Worm (Caenorhabditis elegans) whole organism, mixed stage, embryonic: ENCODE data around the gene rpn-6.2.

ENCODE experiments used
- M03D4.4 ChIP-seq: sonication (generic microtip); optimal IDR thresholded peaks from 2 replicates; lab custom pipeline; 2017; ENCODE audit warnings: mild to moderate bottlenecking, missing genetic modification characterization, missing compliant biosample characterization
- bed-3 ChIP-seq: fragments of 200-800 bp; sonication (Bioruptor generic); optimal IDR thresholded peaks from 3 replicates; lab custom pipeline; 2018; ENCODE audit warnings: mild to moderate bottlenecking, missing genetic modification characterization, moderate library complexity, missing compliant biosample characterization
- blmp-1 ChIP-seq: fragments of 150-350 bp; optimal IDR thresholded peaks from 2 replicates; lab custom pipeline; 2014; ENCODE audit warnings: missing biosample characterization, missing genetic modification characterization
- ceh-83 ChIP-seq: fragments of 200-800 bp; sonication (Bioruptor generic); optimal IDR thresholded peaks from 2 replicates; lab custom pipeline; 2018; ENCODE audit warnings: mild to moderate bottlenecking, missing genetic modification characterization, missing compliant biosample characterization
- ces-1 ChIP-seq: fragments of 150-350 bp; optimal IDR thresholded peaks from 2 replicates; lab custom pipeline; 2014; ENCODE audit warnings: missing biosample characterization, missing genetic modification reagents, missing genetic modification characterization
- cnd-1 ChIP-seq: fragments of 200-800 bp; sonication (Bioruptor generic); optimal IDR thresholded peaks from 2 replicates; lab custom pipeline; 2018; ENCODE audit warnings: mild to moderate bottlenecking, missing genetic modification characterization, missing compliant biosample characterization
- drap-1 ChIP-seq: fragments of 200-800 bp; sonication (Bioruptor generic); optimal IDR thresholded peaks from 3 replicates; lab custom pipeline; 2018; ENCODE audit warnings: mild to moderate bottlenecking, missing genetic modification characterization, missing compliant biosample characterization
- elt-1 ChIP-seq: sonication (generic microtip); optimal IDR thresholded peaks from 2 replicates; lab custom pipeline; 2017; ENCODE audit warnings: missing genetic modification characterization, mild to moderate bottlenecking, missing compliant biosample characterization, antibody characterized with exemption, moderate library complexity, borderline replicate concordance; ENCODE audit not compliant: insufficient read depth
- elt-3 ChIP-seq: fragments of 150-350 bp; optimal IDR thresholded peaks from 2 replicates; lab custom pipeline; 2014; ENCODE audit warnings: missing biosample characterization, missing genetic modification characterization
- flh-1 ChIP-seq: fragments of 200-800 bp; sonication (Bioruptor generic); optimal IDR thresholded peaks from 2 replicates; lab custom pipeline; 2018; ENCODE audit warnings: mild to moderate bottlenecking, missing genetic modification characterization, moderate library complexity, missing compliant biosample characterization
- ham-2 ChIP-seq: fragments of 200-800 bp; sonication (Bioruptor generic); optimal IDR thresholded peaks from 2 replicates; lab custom pipeline; 2018; ENCODE audit warnings: mild to moderate bottlenecking, missing genetic modification characterization, missing compliant biosample characterization
- hlh-1 ChIP-seq: fragments of 150-350 bp; optimal IDR thresholded peaks from 2 replicates; lab custom pipeline; 2014; ENCODE audit warnings: missing biosample characterization, missing genetic modification reagents, missing genetic modification characterization
- lin-13 ChIP-seq: fragments of 150-350 bp; optimal IDR thresholded peaks from 2 replicates; lab custom pipeline; 2014; ENCODE audit warnings: missing biosample characterization, missing genetic modification characterization
- lin-32 ChIP-seq: fragments of 200-800 bp; sonication (Bioruptor generic); optimal IDR thresholded peaks from 2 replicates; lab custom pipeline; 2018; ENCODE audit warnings: mild to moderate bottlenecking, missing genetic modification characterization, missing compliant biosample characterization
- lsy-2 ChIP-seq: fragments of 150-350 bp; optimal IDR thresholded peaks from 2 replicates; lab custom pipeline; 2014; ENCODE audit warnings: missing biosample characterization, missing genetic modification characterization
- mab-5 ChIP-seq: fragments of 150-350 bp; optimal IDR thresholded peaks from 2 replicates; lab custom pipeline; 2014; ENCODE audit warnings: missing biosample characterization, missing genetic modification characterization
- mls-2 ChIP-seq: sonication (generic microtip); optimal IDR thresholded peaks from 2 replicates; lab custom pipeline; 2016; ENCODE audit warnings: mild to moderate bottlenecking, missing genetic modification characterization, moderate library complexity, missing compliant biosample characterization
- nhr-12 ChIP-seq: fragments of 150-350 bp; optimal IDR thresholded peaks from 2 replicates; lab custom pipeline; 2014; ENCODE audit warnings: missing biosample characterization, missing genetic modification characterization
- nhr-237 ChIP-seq: fragments of 150-350 bp; optimal IDR thresholded peaks from 2 replicates; lab custom pipeline; 2014; ENCODE audit warnings: missing biosample characterization, missing genetic modification characterization
- nhr-28 ChIP-seq: fragments of 150-350 bp; optimal IDR thresholded peaks from 2 replicates; lab custom pipeline; 2014; ENCODE audit warnings: missing biosample characterization, missing genetic modification characterization
- nhr-76 ChIP-seq: sonication (generic microtip); optimal IDR thresholded peaks from 2 replicates; lab custom pipeline; 2017; ENCODE audit warnings: missing biosample characterization, missing genetic modification characterization
- pha-4 ChIP-seq: fragments of 150-350 bp; optimal IDR thresholded peaks from 2 replicates; lab custom pipeline; 2018; ENCODE audit warnings: missing biosample characterization, missing genetic modification reagents, missing genetic modification characterization
- sem-2 ChIP-seq: fragments of 200-800 bp; sonication (Bioruptor generic); optimal IDR thresholded peaks from 2 replicates; lab custom pipeline; 2018; ENCODE audit warnings: mild to moderate bottlenecking, missing genetic modification characterization, missing compliant biosample characterization
- snpc-4 ChIP-seq: fragments of 150-350 bp; optimal IDR thresholded peaks from 2 replicates; lab custom pipeline; 2014; ENCODE audit warnings: missing biosample characterization, missing genetic modification characterization
- sptf-1 ChIP-seq: sonication (generic microtip); optimal IDR thresholded peaks from 2 replicates; lab custom pipeline; 2017; ENCODE audit warnings: mild to moderate bottlenecking, missing genetic modification characterization, moderate library complexity, missing compliant biosample characterization
- tbx-8 ChIP-seq: fragments of 200-800 bp; sonication (Bioruptor generic); optimal IDR thresholded peaks from 2 replicates; lab custom pipeline; 2018; ENCODE audit warnings: mild to moderate bottlenecking, missing genetic modification characterization, moderate library complexity, missing compliant biosample characterization
- unc-120 ChIP-seq: sonication (generic microtip); optimal IDR thresholded peaks from 2 replicates; lab custom pipeline; 2017; ENCODE audit warnings: missing genetic modification characterization, missing compliant biosample characterization; ENCODE audit not compliant: poor library complexity, severe bottlenecking
- unc-62 ChIP-seq: fragments of 150-350 bp; optimal IDR thresholded peaks from 2 replicates; lab custom pipeline; 2014; ENCODE audit warnings: missing biosample characterization, missing genetic modification reagents, missing genetic modification characterization
- ztf-11 ChIP-seq: fragments of 150-350 bp; optimal IDR thresholded peaks from 2 replicates; lab custom pipeline; 2014; ENCODE audit warnings: missing biosample characterization, missing genetic modification characterization

rpn-6.2 gene

ce11 chrIII:8973163-8973562 is 28.6 kb downstream of the rpn-6.2 start:
- TF ChIP-seq ceh-83 (GFP tag; lab: Kevin White, UChicago) (no peak), ces-1 (GFP tag; lab: Kevin White, UChicago) (peak; percentile 28), elt-1 (tag; lab: Kevin White, UChicago) (no peak)

ce11 chrIII:8971255-8972020 is 30.4 kb downstream of the rpn-6.2 start, which contains the start of the genes eif-3.D and R08D7.4:
eif-3.D (minus strand) TSS chrIII:8971578.
R08D7.4 (plus strand) TSS chrIII:8971892.
- TF ChIP-seq sptf-1 (tag; lab: Kevin White, UChicago), result peak; percentile 79
- no peak for TF ChIP-seq elt-3
- TF ChIP-seq nhr-76 (tag; lab: Kevin White, UChicago), result no peak
- TF ChIP-seq cnd-1 (tag; lab: Kevin White, UChicago), result peak; percentile 9
- peak; percentile 49 for TF ChIP-seq pha-4 (tag; lab: Kevin White, UChicago)
- TF ChIP-seq lin-13 (tag; lab: Kevin White, UChicago), result peak; percentile 31
- no peak for TF ChIP-seq mab-5 (tag; lab: Kevin White, UChicago)
- TF ChIP-seq sem-2 (GFP tag; lab: Kevin White, UChicago), result no peak
- no peak for TF ChIP-seq nhr-28 (tag; lab: Kevin White, UChicago)
- no peak for TF ChIP-seq nhr-12 (tag; lab: Kevin White, UChicago)
- peak; percentile 37 for TF ChIP-seq unc-120
- TF ChIP-seq ces-1 (GFP tag; lab: Kevin White, UChicago), result no peak
- TF ChIP-seq lin-32 (GFP tag; lab: Kevin White, UChicago), result no peak
- TF ChIP-seq nhr-237 (tag; lab: Kevin White, UChicago), result peak; percentile 33
- peak; percentile 58 for TF ChIP-seq M03D4.4 (tag; lab: Kevin White, UChicago)
- TF ChIP-seq tbx-8, result no peak
- no peak for TF ChIP-seq flh-1 (GFP tag; lab: Kevin White, UChicago)
- TF ChIP-seq lsy-2 (tag; lab: Kevin White, UChicago), result peak; percentile 56
- no peak for TF ChIP-seq ham-2 (GFP tag; lab: Kevin White, UChicago)
- peak; percentile 64 for TF ChIP-seq mls-2
- TF ChIP-seq hlh-1, result no peak
- TF ChIP-seq bed-3 (GFP tag; lab: Kevin White, UChicago), result peak; percentile 16
- peak; percentile 46 for TF ChIP-seq ztf-11 (tag; lab: Kevin White, UChicago)

- TF ChIP-seq lin-13 (tag; lab: Kevin White, UChicago) (no peak), sem-2 (GFP tag; lab: Kevin White, UChicago) (no peak), sptf-1 (tag; lab: Kevin White, UChicago) (no peak), unc-62 (no peak), M03D4.4 (tag; lab: Kevin White, UChicago) (no peak)
Observed at ce11 chrIII:8967639-8968038, 34.2 kb downstream of the rpn-6.2 start, which contains the start of the genes bud-13 and rpap-2. bud-13 (minus strand) TSS chrIII:8967727. rpap-2 (plus strand) TSS chrIII:8967967.

ce11 chrIII:8964684-8965283 is 37.0 kb downstream of the rpn-6.2 start:
- no peak for TF ChIP-seq snpc-4 (tag; lab: Kevin White, UChicago)
- TF ChIP-seq tbx-8, result no peak
- TF ChIP-seq bed-3 (GFP tag; lab: Kevin White, UChicago), result no peak
- TF ChIP-seq nhr-28 (tag; lab: Kevin White, UChicago), result no peak
- no peak for TF ChIP-seq drap-1 (GFP tag; lab: Kevin White, UChicago)
- no peak for TF ChIP-seq ztf-11 (tag; lab: Kevin White, UChicago)
- TF ChIP-seq blmp-1 (tag; lab: Kevin White, UChicago), result no peak
- TF ChIP-seq mls-2, result no peak
- TF ChIP-seq ceh-83 (GFP tag; lab: Kevin White, UChicago), result no peak
- no peak for TF ChIP-seq hlh-1
- TF ChIP-seq lsy-2 (tag; lab: Kevin White, UChicago), result no peak

- peak; percentile 40 for TF ChIP-seq cnd-1 (tag; lab: Kevin White, UChicago)
- peak; percentile 21 for TF ChIP-seq sptf-1 (tag; lab: Kevin White, UChicago)
- no peak for TF ChIP-seq bed-3 (GFP tag; lab: Kevin White, UChicago)
Observed at ce11 chrIII:8962475-8962874, 39.3 kb downstream of the rpn-6.2 start.
